Worm (Caenorhabditis elegans) whole organism, young adult: ENCODE results near the gene Y59A8B.8.

Experiments
- F39B2.1 ChIP-seq: fragments of 200-800 bp; sonication (Bioruptor generic); IDR thresholded peaks from 2 replicates; pipeline ENCODE4 v1.3.6; 2022; ENCODE audit warnings: missing genetic modification reagents, missing genetic modification characterization, missing compliant biosample characterization
- T26A5.8 ChIP-seq: sonication (generic microtip); optimal IDR thresholded peaks from 2 replicates; lab custom pipeline; 2016; ENCODE audit warnings: missing genetic modification characterization, missing compliant biosample characterization
- dpl-1 ChIP-seq: fragments of 150-350 bp; optimal IDR thresholded peaks from 2 replicates; lab custom pipeline; 2014; ENCODE audit warnings: missing biosample characterization, missing genetic modification reagents, missing genetic modification characterization
- ets-4 ChIP-seq: fragments of 200-800 bp; sonication (Bioruptor generic); optimal IDR thresholded peaks from 2 replicates; lab custom pipeline; 2018; ENCODE audit warnings: mild to moderate bottlenecking, missing genetic modification characterization, missing compliant biosample characterization
- lir-1 ChIP-seq: fragments of 200-800 bp; sonication (Bioruptor generic); conservative IDR thresholded peaks from 2 replicates; pipeline ENCODE4 v1.3.6; 2022; ENCODE audit warnings: missing genetic modification reagents, missing genetic modification characterization, missing compliant biosample characterization
- unc-130 ChIP-seq: sonication (generic microtip); optimal IDR thresholded peaks from 2 replicates; lab custom pipeline; 2016; ENCODE audit warnings: missing genetic modification reagents, missing genetic modification characterization, missing compliant biosample characterization

DNA sequence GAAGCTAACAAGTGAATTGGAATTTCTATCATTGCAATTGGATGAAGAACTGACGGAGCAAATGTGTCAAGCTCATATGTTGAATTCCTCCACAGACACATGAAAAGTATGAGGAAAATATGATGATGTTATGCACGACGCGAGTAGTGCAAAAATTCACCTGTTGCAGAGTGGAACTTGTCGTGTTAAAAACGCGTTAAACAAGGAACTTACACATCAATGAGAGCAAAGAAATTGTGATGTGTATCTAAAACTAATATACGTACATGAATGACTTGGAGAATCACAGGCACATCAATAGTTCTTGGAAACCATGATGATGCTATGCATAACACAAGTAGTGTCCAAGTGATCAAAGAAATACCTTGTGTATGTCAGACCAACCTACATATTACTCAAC, 48.9 kb downstream of the Y59A8B.8 start, which contains the start of gene srh-134:
- TF ChIP-seq F39B2.1 (no peak), dpl-1 (GFP tag; lab: Kevin White, UChicago) (no peak), T26A5.8 (tag; lab: Kevin White, UChicago) (no peak), unc-130 (GFP tag; lab: Kevin White, UChicago) (no peak), lir-1 (no peak), ets-4 (GFP tag; lab: Kevin White, UChicago) (no peak)
